Fruit fly (Drosophila melanogaster): ENCODE data around the gene glo.

Gene glo

dm6 chr3R:11850917-11851897 lies 32.0 kb upstream of the glo start (continued):
- TF ChIP-seq CG17802 (tag; optimal IDR thresholded peaks at IDR 0.05) (peak; percentile 59), CG34422 (GFP tag; IDR thresholded peaks at IDR 0.05) (peak; percentile 75; the same call in 2 of the 3 replicates), CG2116 (GFP tag; optimal IDR thresholded peaks at IDR 0.05) (peak; percentile 28), nom (GFP tag; optimal IDR thresholded peaks at IDR 0.05) (peak; percentile 44), CrebB (tag; optimal IDR thresholded peaks at IDR 0.05) (peak; percentile 58), CG2202 (tag; optimal IDR thresholded peaks at IDR 0.05) (peak; percentile 88), ham (GFP tag; IDR thresholded peaks at IDR 0.05) (no peak), tap (tag; optimal IDR thresholded peaks at IDR 0.05) (peak; percentile 80), Max (GFP tag; optimal IDR thresholded peaks at IDR 0.05) (peak; percentile 46), CG31441 (GFP tag; IDR thresholded peaks at IDR 0.05) (peak; percentile 92), CG18599 (GFP tag; optimal IDR thresholded peaks at IDR 0.05) (peak; percentile 52), da (GFP tag; optimal IDR thresholded peaks at IDR 0.05) (no peak), sob (GFP tag; IDR thresholded peaks at IDR 0.05) (no peak; the same call in 1 of the 2 replicates), repo (GFP tag; optimal IDR thresholded peaks at IDR 0.05) (peak; percentile 40), Fer2 (tag; optimal IDR thresholded peaks at IDR 0.05) (no peak), Ets65A (GFP tag) (peak; percentile 91), gcm (GFP tag; optimal IDR thresholded peaks at IDR 0.05) (peak; percentile 85), Atf3 (GFP tag; optimal IDR thresholded peaks at IDR 0.05) (peak; percentile 80), mam (GFP tag; optimal IDR thresholded peaks at IDR 0.05) (no peak), rib (GFP tag; IDR thresholded peaks at IDR 0.05) (0 out of 2 replicates have a peak, but pooled peaks have one; percentile 25), Hmx (GFP tag; optimal IDR thresholded peaks at IDR 0.05) (no peak), CG16815 (GFP tag; optimal IDR thresholded peaks at IDR 0.05) (peak; percentile 61), Mad (GFP tag; optimal IDR thresholded peaks at IDR 0.05) (peak; percentile 51), CG11504 (tag; optimal IDR thresholded peaks at IDR 0.05) (peak; percentile 89), Nf-YA (GFP tag; IDR thresholded peaks at IDR 0.05) (peak; percentile 46; the same call in 1 of the 2 replicates), CG8359 (GFP tag; optimal IDR thresholded peaks at IDR 0.05; ENCODE audit: borderline replicate concordance) (peak; percentile 83), toy (GFP tag; IDR thresholded peaks at IDR 0.05) (no peak), corto (GFP tag; optimal IDR thresholded peaks at IDR 0.05) (no peak), CG16779 (GFP tag; IDR thresholded peaks at IDR 0.05) (no peak), Rx (GFP tag; IDR thresholded peaks at IDR 0.05) (peak; percentile 24; the same call in 1 of the 2 replicates), CG5953 (GFP tag; IDR thresholded peaks at IDR 0.05) (peak; percentile 47; the same call in 1 of the 2 replicates), ash1 (GFP tag; optimal IDR thresholded peaks at IDR 0.05) (no peak), twi (tag; optimal IDR thresholded peaks at IDR 0.05) (peak; percentile 87), lilli (GFP tag; optimal IDR thresholded peaks at IDR 0.05) (peak; percentile 41), HLH4C (GFP tag; IDR thresholded peaks at IDR 0.05; ENCODE audit: partially characterized antibody) (no peak), her (GFP tag; optimal IDR thresholded peaks at IDR 0.05) (peak; percentile 17), CG43689 (GFP tag; IDR thresholded peaks at IDR 0.05) (no peak), CG13624 (GFP tag; optimal IDR thresholded peaks at IDR 0.05) (no peak), run (tag; optimal IDR thresholded peaks at IDR 0.05) (peak; percentile 50)
